Worm (Caenorhabditis elegans) whole organism, L2 larva: ENCODE results near the gene B0334.13.

Experiments used
- C34F6.9 ChIP-seq: fragments of 150-350 bp; optimal IDR thresholded peaks from 2 replicates; lab custom pipeline; 2014; ENCODE audit warnings: missing biosample characterization, missing genetic modification characterization
- ama-1 ChIP-seq: fragments of 150-350 bp; optimal IDR thresholded peaks from 2 replicates; lab custom pipeline; 2018; ENCODE audit warnings: inconsistent platforms
- elt-3 ChIP-seq: sonication (generic microtip); optimal IDR thresholded peaks from 2 replicates; lab custom pipeline; 2017; ENCODE audit warnings: missing biosample characterization, missing genetic modification characterization
- mab-5 ChIP-seq: fragments of 150-350 bp; optimal IDR thresholded peaks from 2 replicates; lab custom pipeline; 2014; ENCODE audit warnings: missing biosample characterization, missing genetic modification characterization
- nhr-10 ChIP-seq: sonication (generic microtip); optimal IDR thresholded peaks from 2 replicates; lab custom pipeline; 2017; ENCODE audit warnings: missing biosample characterization, missing genetic modification characterization
- nhr-21 ChIP-seq: fragments of 150-350 bp; optimal IDR thresholded peaks from 2 replicates; lab custom pipeline; 2014; ENCODE audit warnings: missing biosample characterization, missing genetic modification characterization
- nhr-237 ChIP-seq: fragments of 150-350 bp; optimal IDR thresholded peaks from 2 replicates; lab custom pipeline; 2014; ENCODE audit warnings: missing biosample characterization, missing genetic modification characterization
- snpc-4 ChIP-seq: fragments of 150-350 bp; optimal IDR thresholded peaks from 2 replicates; lab custom pipeline; 2014; ENCODE audit warnings: missing biosample characterization, missing genetic modification characterization
- zag-1 ChIP-seq: fragments of 150-350 bp; optimal IDR thresholded peaks from 2 replicates; lab custom pipeline; 2014; ENCODE audit warnings: missing biosample characterization, missing genetic modification characterization
- ztf-4 ChIP-seq: fragments of 150-350 bp; optimal IDR thresholded peaks from 2 replicates; lab custom pipeline; 2014; ENCODE audit warnings: missing biosample characterization, missing genetic modification characterization

- TF ChIP-seq nhr-237 = no peak
- no peak for TF ChIP-seq nhr-10 (tag; lab: Kevin White, UChicago)
- no peak for TF ChIP-seq snpc-4 (tag; lab: Kevin White, UChicago)
- TF ChIP-seq zag-1 (tag; lab: Kevin White, UChicago) = no peak
- TF ChIP-seq nhr-21 (tag; lab: Kevin White, UChicago) = no peak
- peak; percentile 66 for TF ChIP-seq C34F6.9 (tag; lab: Kevin White, UChicago)
- no peak for TF ChIP-seq elt-3 (tag; lab: Kevin White, UChicago)
- TF ChIP-seq ama-1 (lab: Kevin White, UChicago) = peak; percentile 9
- TF ChIP-seq mab-5 (tag; lab: Kevin White, UChicago) = no peak
- no peak for TF ChIP-seq ztf-4
Observed at ce11 chrII:11495307-11495706, 7.2 kb downstream of the B0334.13 start, which contains the start of the genes ooc-3 and B0334.4.
